Worm (Caenorhabditis elegans) whole organism, L3 larva: ENCODE data around the gene F35H10.5.

ENCODE experiments used
- elt-1 ChIP-seq: fragments of 150-350 bp; optimal IDR thresholded peaks from 2 replicates; lab custom pipeline; 2014; ENCODE audit warnings: missing biosample characterization, missing genetic modification characterization
- nhr-11 ChIP-seq: fragments of 150-350 bp; optimal IDR thresholded peaks from 2 replicates; lab custom pipeline; 2014; ENCODE audit warnings: missing biosample characterization, missing genetic modification characterization

DNA sequence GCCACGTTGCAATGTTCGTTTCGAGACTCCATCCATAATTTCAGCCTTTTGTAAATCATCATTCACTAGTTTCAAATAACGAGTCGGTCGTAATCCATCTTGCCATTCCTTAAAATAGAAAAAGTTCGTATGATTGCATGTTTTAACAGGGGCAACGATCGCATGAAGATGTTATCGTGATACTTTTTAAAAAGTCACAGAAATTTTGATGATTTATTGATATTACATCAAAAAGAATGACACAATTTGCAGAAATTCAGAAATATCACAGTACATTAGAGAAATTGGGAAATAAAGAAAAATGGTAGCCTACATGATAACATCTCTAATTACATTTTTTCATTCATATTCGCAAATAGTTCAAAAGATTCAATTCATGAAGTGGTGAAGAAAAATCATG is 27.2 kb upstream of the F35H10.5 start:
- TF ChIP-seq elt-1: peak; percentile 66
- no peak for TF ChIP-seq nhr-11 (tag; lab: Kevin White, UChicago)
